Worm (Caenorhabditis elegans) whole organism, mixed stage, embryonic: ENCODE measurements around the gene fut-4.

Experiments
- M03D4.4 ChIP-seq: sonication (generic microtip); optimal IDR thresholded peaks from 2 replicates; lab custom pipeline; 2017; ENCODE audit warnings: mild to moderate bottlenecking, missing genetic modification characterization, missing compliant biosample characterization
- blmp-1 ChIP-seq: fragments of 150-350 bp; optimal IDR thresholded peaks from 2 replicates; lab custom pipeline; 2014; ENCODE audit warnings: missing biosample characterization, missing genetic modification characterization
- ces-1 ChIP-seq: fragments of 150-350 bp; optimal IDR thresholded peaks from 2 replicates; lab custom pipeline; 2014; ENCODE audit warnings: missing biosample characterization, missing genetic modification reagents, missing genetic modification characterization
- elt-3 ChIP-seq: fragments of 150-350 bp; optimal IDR thresholded peaks from 2 replicates; lab custom pipeline; 2014; ENCODE audit warnings: missing biosample characterization, missing genetic modification characterization
- ham-2 ChIP-seq: fragments of 200-800 bp; sonication (Bioruptor generic); optimal IDR thresholded peaks from 2 replicates; lab custom pipeline; 2018; ENCODE audit warnings: mild to moderate bottlenecking, missing genetic modification characterization, missing compliant biosample characterization
- sem-2 ChIP-seq: fragments of 200-800 bp; sonication (Bioruptor generic); optimal IDR thresholded peaks from 2 replicates; lab custom pipeline; 2018; ENCODE audit warnings: mild to moderate bottlenecking, missing genetic modification characterization, missing compliant biosample characterization
- snpc-4 ChIP-seq: fragments of 150-350 bp; optimal IDR thresholded peaks from 2 replicates; lab custom pipeline; 2014; ENCODE audit warnings: missing biosample characterization, missing genetic modification characterization
- unc-39 ChIP-seq: fragments of 150-350 bp; optimal IDR thresholded peaks from 2 replicates; lab custom pipeline; 2014; ENCODE audit warnings: missing biosample characterization, missing genetic modification characterization

DNA sequence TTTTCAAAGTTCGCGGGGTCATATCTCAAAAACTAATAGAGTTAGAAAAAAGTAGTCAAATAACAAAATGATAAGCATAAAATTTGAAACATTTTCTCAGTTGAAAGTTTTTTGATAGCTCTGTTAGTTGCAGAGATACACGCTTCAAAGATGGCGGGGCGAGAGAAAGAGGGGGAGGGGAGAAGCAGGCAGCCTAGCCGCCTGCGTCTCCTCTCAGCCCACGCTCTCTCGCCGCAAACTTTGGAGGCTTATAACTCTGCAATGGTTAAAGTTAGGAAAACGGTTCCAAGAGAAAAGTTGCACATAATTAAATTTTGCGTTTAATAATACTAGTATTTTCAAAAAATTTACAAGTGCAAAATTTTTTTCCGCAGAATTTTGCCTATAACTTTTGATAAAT lies 20.6 kb downstream of the fut-4 start:
- TF ChIP-seq blmp-1 (tag; lab: Kevin White, UChicago) (no peak), unc-39 (tag; lab: Kevin White, UChicago) (no peak), ces-1 (GFP tag; lab: Kevin White, UChicago) (no peak), ham-2 (GFP tag; lab: Kevin White, UChicago) (no peak), elt-3 (tag; lab: Kevin White, UChicago) (no peak), snpc-4 (no peak), M03D4.4 (no peak), sem-2 (GFP tag; lab: Kevin White, UChicago) (no peak)
